Fruit fly (Drosophila melanogaster) S2 (cell line): ENCODE data around the gene CG15446.

Source experiments
- CG8478 ChIP-seq: fragments of >200 bp; optimal IDR thresholded peaks from 2 replicates; lab custom pipeline; 2018
- CTCF ChIP-seq, 2 experiments: fragments of >200 bp; optimal IDR thresholded peaks; 2 replicates each; lab custom pipeline; 2018

DNA sequence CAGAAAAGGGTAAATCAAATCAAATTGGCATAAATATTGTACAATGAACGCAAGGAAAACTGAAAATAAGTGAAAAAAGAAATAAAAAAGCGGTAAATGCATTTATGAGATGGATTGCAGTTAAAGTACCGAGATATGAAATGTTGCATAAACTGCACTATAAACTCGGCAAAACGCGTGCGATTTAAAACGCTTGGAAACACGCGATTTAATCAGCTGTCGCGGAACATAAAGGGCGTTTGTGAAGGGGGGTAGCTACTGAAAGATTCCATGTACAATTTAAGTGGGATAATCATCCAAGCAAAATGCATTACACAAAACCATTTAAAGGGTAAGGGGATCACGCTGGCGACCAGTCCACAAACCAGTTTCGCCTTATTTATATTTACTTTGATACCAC lies 24.8 kb upstream of the CG15446 start:
- TF ChIP-seq CG8478 (no peak), CTCF (optimal IDR thresholded peaks at IDR 0.05; lab: Kevin White, UChicago) (no peak)
